Fruit fly (Drosophila melanogaster): ENCODE measurements around the gene Fbp1.

- TF ChIP-seq psq (optimal IDR thresholded peaks at IDR 0.05) (no peak), pan (optimal IDR thresholded peaks at IDR 0.05) (no peak), usp (GFP tag; optimal IDR thresholded peaks at IDR 0.05) (no peak), CG8478 (optimal IDR thresholded peaks at IDR 0.05) (no peak)
These were observed 16.2 kb upstream of the Fbp1 start for dm6 chr3L:14114084-14114483.

Data from whole organism.